Worm (Caenorhabditis elegans) whole organism, mixed stage, embryonic: Measurements from ENCODE around the gene srab-25.

ENCODE experiments used
- ces-1 ChIP-seq: fragments of 150-350 bp; optimal IDR thresholded peaks from 2 replicates; lab custom pipeline; 2014; ENCODE audit warnings: missing biosample characterization, missing genetic modification reagents, missing genetic modification characterization
- nhr-12 ChIP-seq: fragments of 150-350 bp; optimal IDR thresholded peaks from 2 replicates; lab custom pipeline; 2014; ENCODE audit warnings: missing biosample characterization, missing genetic modification characterization
- nhr-237 ChIP-seq: fragments of 150-350 bp; optimal IDR thresholded peaks from 2 replicates; lab custom pipeline; 2014; ENCODE audit warnings: missing biosample characterization, missing genetic modification characterization
- nhr-76 ChIP-seq: sonication (generic microtip); optimal IDR thresholded peaks from 2 replicates; lab custom pipeline; 2017; ENCODE audit warnings: missing biosample characterization, missing genetic modification characterization
- pha-4 ChIP-seq: fragments of 150-350 bp; optimal IDR thresholded peaks from 2 replicates; lab custom pipeline; 2018; ENCODE audit warnings: missing biosample characterization, missing genetic modification reagents, missing genetic modification characterization
- snpc-4 ChIP-seq: fragments of 150-350 bp; optimal IDR thresholded peaks from 2 replicates; lab custom pipeline; 2014; ENCODE audit warnings: missing biosample characterization, missing genetic modification characterization
- tbx-8 ChIP-seq: fragments of 200-800 bp; sonication (Bioruptor generic); optimal IDR thresholded peaks from 2 replicates; lab custom pipeline; 2018; ENCODE audit warnings: mild to moderate bottlenecking, missing genetic modification characterization, moderate library complexity, missing compliant biosample characterization
- unc-39 ChIP-seq: fragments of 150-350 bp; optimal IDR thresholded peaks from 2 replicates; lab custom pipeline; 2014; ENCODE audit warnings: missing biosample characterization, missing genetic modification characterization
- unc-62 ChIP-seq: fragments of 150-350 bp; optimal IDR thresholded peaks from 2 replicates; lab custom pipeline; 2014; ENCODE audit warnings: missing biosample characterization, missing genetic modification reagents, missing genetic modification characterization
- zip-8 ChIP-seq: fragments of 150-350 bp; optimal IDR thresholded peaks from 2 replicates; lab custom pipeline; 2014; ENCODE audit warnings: missing biosample characterization, missing genetic modification characterization
- ztf-11 ChIP-seq: fragments of 150-350 bp; optimal IDR thresholded peaks from 2 replicates; lab custom pipeline; 2014; ENCODE audit warnings: missing biosample characterization, missing genetic modification characterization

DNA sequence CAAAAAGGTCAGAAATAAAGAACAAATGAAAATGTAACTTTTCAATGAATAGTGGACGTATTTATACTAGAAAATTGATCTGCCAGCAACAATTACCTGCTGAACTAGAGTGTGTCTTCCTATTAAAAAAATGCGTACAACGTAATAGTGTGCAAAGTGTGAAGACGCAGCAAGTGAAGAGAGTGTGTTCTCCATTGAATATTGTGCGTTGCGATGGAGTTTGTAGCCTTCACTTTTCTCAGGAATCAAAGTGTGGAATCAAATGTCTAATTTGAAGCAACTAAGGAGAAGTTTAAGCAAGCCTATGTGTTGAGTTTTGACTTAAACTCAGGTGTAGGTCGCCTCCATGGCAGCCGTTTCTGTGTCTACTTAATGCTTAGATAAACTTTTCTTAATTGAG is 9.1 kb downstream of the srab-25 start, which contains the start of gene gst-21:
- TF ChIP-seq pha-4 (no peak), ces-1 (GFP tag; lab: Kevin White, UChicago) (no peak), snpc-4 (no peak), tbx-8 (no peak), nhr-76 (tag; lab: Kevin White, UChicago) (no peak), nhr-237 (tag; lab: Kevin White, UChicago) (no peak), zip-8 (no peak), unc-62 (GFP tag; lab: Kevin White, UChicago) (no peak), nhr-12 (tag; lab: Kevin White, UChicago) (no peak), unc-39 (no peak), ztf-11 (tag; lab: Kevin White, UChicago) (no peak)
